Worm (Caenorhabditis elegans) whole organism, L4 larva: ENCODE results near the gene F01G4.6.

Source experiments
- F44E2.7 ChIP-seq: fragments of 200-800 bp; sonication (Bioruptor generic); IDR thresholded peaks from 2 replicates; pipeline ENCODE4 v2.1.2; 2022; ENCODE audit warnings: missing genetic modification characterization, missing compliant biosample characterization
- R02D3.7 ChIP-seq: fragments of 150-350 bp; sonication (generic microtip); optimal IDR thresholded peaks from 3 replicates; lab custom pipeline; 2014; ENCODE audit warnings: missing biosample characterization, missing genetic modification characterization
- T26A8.4 ChIP-seq: fragments of 200-800 bp; sonication (Bioruptor generic); IDR thresholded peaks from 2 replicates; pipeline ENCODE4 v1.3.6; 2022; ENCODE audit warnings: missing genetic modification characterization, missing compliant biosample characterization
- Y5F2A.4 ChIP-seq: fragments of 200-800 bp; sonication (Bioruptor generic); optimal IDR thresholded peaks from 2 replicates; lab custom pipeline; 2018; ENCODE audit warnings: mild to moderate bottlenecking, missing genetic modification characterization, missing compliant biosample characterization
- aha-1 ChIP-seq: fragments of 150-350 bp; peaks from one replicate; lab custom pipeline; 2014; ENCODE audit warnings: missing biosample characterization, missing genetic modification characterization
- ama-1 ChIP-seq: fragments of 150-350 bp; optimal IDR thresholded peaks from 2 replicates; lab custom pipeline; 2014; ENCODE audit warnings: inconsistent platforms, mixed read lengths
- attf-4 ChIP-seq: sonication (generic microtip); optimal IDR thresholded peaks from 3 replicates; lab custom pipeline; 2017; ENCODE audit warnings: missing biosample characterization, missing genetic modification characterization
- ceh-20 ChIP-seq: fragments of 200-800 bp; sonication (Bioruptor generic); IDR thresholded peaks from 2 replicates; pipeline ENCODE4 v1.3.6; 2022; ENCODE audit warnings: missing genetic modification reagents, missing genetic modification characterization, missing compliant biosample characterization
- ceh-32 ChIP-seq: sonication (generic microtip); optimal IDR thresholded peaks from 2 replicates; lab custom pipeline; 2016; ENCODE audit warnings: mild to moderate bottlenecking, missing genetic modification characterization, missing compliant biosample characterization; ENCODE audit not compliant: poor library complexity
- ceh-62 ChIP-seq: sonication (generic microtip); optimal IDR thresholded peaks from 2 replicates; lab custom pipeline; 2017; ENCODE audit warnings: missing biosample characterization, missing genetic modification characterization
- ceh-82 ChIP-seq: sonication (generic microtip); optimal IDR thresholded peaks from 2 replicates; lab custom pipeline; 2017; ENCODE audit warnings: missing biosample characterization, missing genetic modification characterization
- cey-2 ChIP-seq: sonication (generic microtip); optimal IDR thresholded peaks from 3 replicates; lab custom pipeline; 2017; ENCODE audit warnings: missing genetic modification characterization, mild to moderate bottlenecking, missing compliant biosample characterization, antibody characterized with exemption, borderline replicate concordance; ENCODE audit not compliant: insufficient read depth
- daf-16 ChIP-seq, 3 experiments: sonication (generic microtip); optimal IDR thresholded peaks; 2 replicates each; lab custom pipeline; 2016 to 2017; ENCODE audit warnings: missing genetic modification characterization in 3 of 3, missing genetic modification reagents in 3 of 3, mild to moderate bottlenecking in 2 of 3, missing compliant biosample characterization in 2 of 3, missing biosample characterization in 1 of 3, moderate library complexity in 1 of 3
- daf-19 ChIP-seq: fragments of 200-800 bp; sonication (Bioruptor generic); conservative IDR thresholded peaks from 2 replicates; pipeline ENCODE4 v1.3.6; 2022; ENCODE audit warnings: missing genetic modification characterization, missing compliant biosample characterization
- dmd-6 ChIP-seq: fragments of 200-800 bp; sonication (Bioruptor generic); IDR thresholded peaks from 2 replicates; pipeline ENCODE4 v1.3.6; 2022; ENCODE audit warnings: missing genetic modification reagents, missing genetic modification characterization, missing compliant biosample characterization
- dmd-8 ChIP-seq: fragments of 200-800 bp; sonication (Bioruptor generic); IDR thresholded peaks from 2 replicates; pipeline ENCODE4 v1.3.6; 2022; ENCODE audit warnings: missing genetic modification characterization, missing compliant biosample characterization
- dpl-1 ChIP-seq: fragments of 150-350 bp; optimal IDR thresholded peaks from 2 replicates; lab custom pipeline; 2014; ENCODE audit warnings: missing biosample characterization, missing genetic modification reagents, missing genetic modification characterization
- egl-27 ChIP-seq: sonication (generic microtip); optimal IDR thresholded peaks from 3 replicates; lab custom pipeline; 2017; ENCODE audit warnings: missing biosample characterization, missing genetic modification reagents, missing genetic modification characterization
- fkh-10 ChIP-seq: fragments of 150-350 bp; optimal IDR thresholded peaks from 2 replicates; lab custom pipeline; 2014; ENCODE audit warnings: missing biosample characterization, missing genetic modification reagents, missing genetic modification characterization
- gei-8 ChIP-seq: fragments of 200-800 bp; sonication (Bioruptor generic); optimal IDR thresholded peaks from 2 replicates; lab custom pipeline; 2018; ENCODE audit warnings: mild to moderate bottlenecking, missing genetic modification characterization, missing compliant biosample characterization
- hif-1 ChIP-seq, 2 experiments: sonication (generic microtip); optimal IDR thresholded peaks; 2 replicates each; lab custom pipeline; 2016 to 2017; ENCODE audit warnings: missing compliant biosample characterization in 2 of 2, missing genetic modification characterization in 2 of 2, missing genetic modification reagents in 2 of 2, missing genotype in 2 of 2, mild to moderate bottlenecking in 1 of 2
- hlh-30 ChIP-seq: sonication (generic microtip); optimal IDR thresholded peaks from 2 replicates; lab custom pipeline; 2017; ENCODE audit warnings: antibody characterized with exemption, mild to moderate bottlenecking, missing genetic modification characterization, missing compliant biosample characterization; ENCODE audit not compliant: insufficient read depth
- lin-1 ChIP-seq: fragments of 200-800 bp; sonication (Bioruptor generic); IDR thresholded peaks from 2 replicates; pipeline ENCODE4 v1.3.6; 2022; ENCODE audit warnings: missing genetic modification reagents, missing genetic modification characterization, missing compliant biosample characterization
- lin-13 ChIP-seq: fragments of 150-350 bp; optimal IDR thresholded peaks from 2 replicates; lab custom pipeline; 2014; ENCODE audit warnings: missing biosample characterization, missing genetic modification reagents, missing genetic modification characterization
- lir-3 ChIP-seq: sonication (generic microtip); optimal IDR thresholded peaks from 2 replicates; lab custom pipeline; 2016; ENCODE audit warnings: mild to moderate bottlenecking, missing genetic modification characterization, missing compliant biosample characterization
- madf-5 ChIP-seq, 2 experiments: fragments of 200-800 bp; sonication (Bioruptor generic); IDR thresholded peaks; 2 replicates each; pipeline ENCODE4 v1.3.6; 2022; ENCODE audit warnings: missing compliant biosample characterization in 2 of 2, missing genetic modification characterization in 2 of 2
- mdl-1 ChIP-seq, 2 experiments: fragments of 150-350 bp in 1 of 2; sonication (generic microtip) in 1 of 2; optimal IDR thresholded peaks; 2 replicates each; lab custom pipeline; 2014 to 2017; ENCODE audit warnings: missing biosample characterization in 2 of 2, missing genetic modification characterization in 2 of 2
- mxl-3 ChIP-seq: fragments of 200-800 bp; sonication (Bioruptor generic); optimal IDR thresholded peaks from 2 replicates; lab custom pipeline; 2018; ENCODE audit warnings: mild to moderate bottlenecking, missing genetic modification characterization, missing compliant biosample characterization
- nhr-10 ChIP-seq: fragments of 150-350 bp; optimal IDR thresholded peaks from 2 replicates; lab custom pipeline; 2014; ENCODE audit warnings: missing biosample characterization, missing genetic modification characterization
- nhr-11 ChIP-seq: fragments of 150-350 bp; optimal IDR thresholded peaks from 2 replicates; lab custom pipeline; 2014; ENCODE audit warnings: missing biosample characterization, missing genetic modification characterization
- nhr-111 ChIP-seq: fragments of 200-800 bp; sonication (Bioruptor generic); optimal IDR thresholded peaks from 2 replicates; lab custom pipeline; 2018; ENCODE audit warnings: mild to moderate bottlenecking, missing genetic modification characterization, missing compliant biosample characterization
- nhr-25 ChIP-seq: sonication (generic microtip); optimal IDR thresholded peaks from 2 replicates; lab custom pipeline; 2017; ENCODE audit warnings: missing genetic modification characterization, mild to moderate bottlenecking, missing compliant biosample characterization, antibody characterized with exemption, moderate library complexity, borderline replicate concordance; ENCODE audit not compliant: insufficient read depth
- nhr-41 ChIP-seq: fragments of 200-800 bp; sonication (Bioruptor generic); IDR thresholded peaks from 2 replicates; pipeline ENCODE4 v1.3.6; 2022; ENCODE audit warnings: missing genetic modification reagents, missing genetic modification characterization, missing compliant biosample characterization
- nhr-6 ChIP-seq: fragments of 150-350 bp; optimal IDR thresholded peaks from 2 replicates; lab custom pipeline; 2014; ENCODE audit warnings: missing biosample characterization, missing genetic modification characterization
- nhr-77 ChIP-seq: fragments of 150-350 bp; optimal IDR thresholded peaks from 2 replicates; lab custom pipeline; 2014; ENCODE audit warnings: missing biosample characterization, missing genetic modification characterization
- php-3 ChIP-seq: fragments of 200-800 bp; sonication (Bioruptor generic); IDR thresholded peaks from 2 replicates; pipeline ENCODE4 v1.3.6; 2022; ENCODE audit warnings: missing genetic modification reagents, missing genetic modification characterization, missing compliant biosample characterization
- pqm-1 ChIP-seq: sonication (generic microtip); optimal IDR thresholded peaks from 2 replicates; lab custom pipeline; 2017; ENCODE audit warnings: missing biosample characterization, missing genetic modification characterization
- rbr-2 ChIP-seq: sonication (generic microtip); optimal IDR thresholded peaks from 2 replicates; lab custom pipeline; 2016; ENCODE audit warnings: missing genotype, missing genetic modification characterization, missing compliant biosample characterization
- skn-1 ChIP-seq: fragments of 150-350 bp; optimal IDR thresholded peaks from 2 replicates; lab custom pipeline; 2014; ENCODE audit warnings: missing biosample characterization, missing genetic modification characterization
- spr-1 ChIP-seq: sonication (generic microtip); optimal IDR thresholded peaks from 2 replicates; lab custom pipeline; 2016; ENCODE audit warnings: mild to moderate bottlenecking, missing genetic modification characterization, missing compliant biosample characterization
- tag-97 ChIP-seq: fragments of 200-800 bp; sonication (Bioruptor generic); IDR thresholded peaks from 2 replicates; pipeline ENCODE4 v1.3.6; 2022; ENCODE audit warnings: missing genetic modification characterization, missing compliant biosample characterization
- unc-130 ChIP-seq: sonication (generic microtip); optimal IDR thresholded peaks from 2 replicates; lab custom pipeline; 2016; ENCODE audit warnings: missing genetic modification reagents, missing genetic modification characterization, missing compliant biosample characterization
- unc-62 ChIP-seq, 3 experiments: fragments of 150-350 bp in 1 of 3; sonication (generic microtip); optimal IDR thresholded peaks in 2 of 3; peaks in 1 of 3; 1 replicate in 1 of 3; 2 replicates in 2 of 3; lab custom pipeline; 2014 to 2017; ENCODE audit warnings: missing biosample characterization in 3 of 3, missing genetic modification characterization in 3 of 3, missing genetic modification reagents in 3 of 3, missing genotype in 1 of 3
- vab-7 ChIP-seq: fragments of 200-800 bp; sonication (Bioruptor generic); IDR thresholded peaks from 2 replicates; pipeline ENCODE4 v1.3.6; 2022; ENCODE audit warnings: missing genetic modification reagents, missing genetic modification characterization, missing compliant biosample characterization
- zag-1 ChIP-seq: fragments of 150-350 bp; optimal IDR thresholded peaks from 2 replicates; lab custom pipeline; 2014; ENCODE audit warnings: missing biosample characterization, missing genetic modification characterization
- zfp-2 ChIP-seq: sonication (generic microtip); optimal IDR thresholded peaks from 2 replicates; lab custom pipeline; 2016; ENCODE audit warnings: mild to moderate bottlenecking, missing genetic modification characterization, missing compliant biosample characterization
- zip-11 ChIP-seq: fragments of 200-800 bp; sonication (Bioruptor generic); IDR thresholded peaks from 2 replicates; pipeline ENCODE4 v1.3.6; 2022; ENCODE audit warnings: missing genetic modification characterization, missing compliant biosample characterization
- zip-2 ChIP-seq: fragments of 150-350 bp; optimal IDR thresholded peaks from 2 replicates; lab custom pipeline; 2014; ENCODE audit warnings: missing biosample characterization, missing genetic modification characterization
- ztf-11 ChIP-seq: fragments of 150-350 bp; optimal IDR thresholded peaks from 2 replicates; lab custom pipeline; 2014; ENCODE audit warnings: missing biosample characterization, missing genetic modification characterization

F01G4.6 gene

DNA sequence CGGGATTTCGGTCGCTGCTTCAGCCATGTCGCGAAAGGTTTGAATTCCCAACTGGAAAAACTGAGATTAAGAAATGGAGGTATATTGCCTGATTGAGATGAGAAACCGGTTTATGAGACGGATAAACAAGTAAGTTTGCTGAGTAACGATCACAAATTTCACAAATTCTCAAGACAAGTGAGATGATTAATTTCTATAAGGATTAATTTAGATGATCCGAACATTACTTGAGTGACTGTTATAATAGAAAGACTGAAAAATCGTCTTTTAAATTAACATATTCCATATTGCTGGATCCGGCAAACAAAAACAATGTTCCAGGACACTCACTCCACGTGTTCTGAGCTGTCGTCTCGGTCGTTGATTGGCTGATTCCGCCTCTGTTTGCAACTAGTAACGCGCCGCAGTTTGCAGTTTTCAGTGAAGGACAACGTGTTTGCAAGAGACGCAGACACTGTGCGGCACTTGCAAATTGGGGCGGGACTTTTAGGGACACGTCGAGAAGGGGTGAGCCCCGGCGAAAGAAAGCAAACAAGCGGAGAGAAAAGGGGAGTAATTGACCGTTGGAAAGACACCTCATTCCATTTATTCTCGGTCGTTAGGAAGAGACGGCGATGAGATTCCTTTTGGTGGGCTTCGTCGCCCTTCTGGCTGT lies 30.3 kb downstream of the F01G4.6 start, which contains the start of the genes imp-2 and enpl-1 (continued):
- peak; percentile 70; the same call in 1 of the 2 replicates for TF ChIP-seq lin-1
- no peak for TF ChIP-seq skn-1
- peak; percentile 2 for TF ChIP-seq lir-3 (tag; lab: Kevin White, UChicago)
- peak; percentile 76 for TF ChIP-seq gei-8 (GFP tag; lab: Kevin White, UChicago)
- TF ChIP-seq Y5F2A.4 (GFP tag; lab: Kevin White, UChicago): no peak
- TF ChIP-seq nhr-25 (tag; lab: Kevin White, UChicago): peak; percentile 65
- peak; percentile 85 for TF ChIP-seq fkh-10 (GFP tag; lab: Kevin White, UChicago)
- TF ChIP-seq php-3 (GFP tag; lab: Robert Waterston, UW): peak; percentile 69; the same call in 1 of the 2 replicates
- TF ChIP-seq aha-1 (tag; lab: Kevin White, UChicago): peak; percentile 87
- no peak for TF ChIP-seq nhr-111 (GFP tag; lab: Kevin White, UChicago)
- TF ChIP-seq daf-19 (GFP tag; lab: Robert Waterston, UW): no peak
- TF ChIP-seq nhr-41 (GFP tag; lab: Robert Waterston, UW): no peak
- TF ChIP-seq nhr-10 (tag; lab: Kevin White, UChicago): peak; percentile 30
- no peak for TF ChIP-seq R02D3.7 (tag; lab: Kevin White, UChicago)
- TF ChIP-seq tag-97 (GFP tag; lab: Robert Waterston, UW): no peak
- peak; percentile 77 for TF ChIP-seq nhr-77 (tag; lab: Kevin White, UChicago)
- TF ChIP-seq egl-27 (tag; lab: Kevin White, UChicago): no peak
- TF ChIP-seq dmd-8 (GFP tag; lab: Robert Waterston, UW): 0 out of 2 replicates have a peak, but pooled peaks have one; percentile 53
- TF ChIP-seq zfp-2 (tag; lab: Kevin White, UChicago): peak; percentile 16
- peak; percentile 90 for TF ChIP-seq rbr-2
- peak in 1 of 2 experiments; percentile 74 for TF ChIP-seq daf-16 (GFP tag; optimal IDR thresholded peaks at IDR 0.05; lab: Kevin White, UChicago)
- peak; percentile 72 for TF ChIP-seq daf-16 (tag; optimal IDR thresholded peaks at IDR 0.05; lab: Kevin White, UChicago)
- TF ChIP-seq unc-62 (GFP tag; optimal IDR thresholded peaks at IDR 0.05 in 1 of 2; lab: Kevin White, UChicago): peak in 1 of 2 experiments; percentile 96
- TF ChIP-seq unc-62 (tag; optimal IDR thresholded peaks at IDR 0.05; lab: Kevin White, UChicago): no peak
- no peak for TF ChIP-seq attf-4 (tag; lab: Kevin White, UChicago)
- peak; percentile 83 for TF ChIP-seq nhr-6 (tag; lab: Kevin White, UChicago)
- peak; percentile 89 for TF ChIP-seq T26A8.4
- TF ChIP-seq nhr-11 (tag; lab: Kevin White, UChicago): peak; percentile 83
- no peak for TF ChIP-seq ceh-32 (tag; lab: Kevin White, UChicago)
- no peak for TF ChIP-seq F44E2.7 (GFP tag; lab: Robert Waterston, UW)
- peak; percentile 43 for TF ChIP-seq zip-2 (tag; lab: Kevin White, UChicago)
- TF ChIP-seq ama-1 (lab: Kevin White, UChicago): peak; percentile 21
- peak; percentile 68; the same call in 1 of the 2 replicates for TF ChIP-seq ceh-20 (GFP tag; lab: Robert Waterston, UW)
- TF ChIP-seq ceh-82: no peak
- no peak for TF ChIP-seq zip-11 (GFP tag; lab: Robert Waterston, UW)
- TF ChIP-seq spr-1: peak; percentile 59
- TF ChIP-seq hif-1 (tag; optimal IDR thresholded peaks at IDR 0.05; lab: Kevin White, UChicago): peak; percentile 18 to 69
- TF ChIP-seq dmd-6 (GFP tag; lab: Robert Waterston, UW): peak; percentile 88
- TF ChIP-seq ceh-62 (tag; lab: Kevin White, UChicago): no peak
- TF ChIP-seq unc-130 (GFP tag; lab: Kevin White, UChicago): peak; percentile 68
- no peak for TF ChIP-seq madf-5 (GFP tag; IDR thresholded peaks at IDR 0.05; lab: Robert Waterston, UW)
- TF ChIP-seq mdl-1 (tag; optimal IDR thresholded peaks at IDR 0.05; lab: Kevin White, UChicago): peak; percentile 71 to 98
- peak; percentile 92 for TF ChIP-seq hlh-30 (tag; lab: Kevin White, UChicago)
- peak; percentile 100 for TF ChIP-seq mxl-3
- peak; percentile 64 for TF ChIP-seq pqm-1 (tag; lab: Kevin White, UChicago)
- TF ChIP-seq dpl-1: peak; percentile 78
- TF ChIP-seq vab-7 (GFP tag; lab: Robert Waterston, UW): peak; percentile 67
- peak; percentile 68 for TF ChIP-seq zag-1 (tag; lab: Kevin White, UChicago)
- no peak for TF ChIP-seq ztf-11 (tag; lab: Kevin White, UChicago)
- peak; percentile 83 for TF ChIP-seq lin-13
- no peak for TF ChIP-seq cey-2 (tag; lab: Kevin White, UChicago)
